Fruit fly (Drosophila melanogaster) whole organism, adult: ENCODE data around the gene Aplip1.

Experiments used
- CG12768 ChIP-seq: fragments of 200-800 bp; sonication (Bioruptor generic); optimal IDR thresholded peaks from 2 replicates; lab custom pipeline; 2017; ENCODE audit warnings: missing biosample characterization, missing genetic modification characterization, mild to moderate bottlenecking, moderate library complexity, missing genetic modification reagents
- CG7101 ChIP-seq: fragments of 200-800 bp; sonication (Bioruptor generic); optimal IDR thresholded peaks from 2 replicates; lab custom pipeline; 2018; ENCODE audit warnings: missing biosample characterization, mild to moderate bottlenecking, missing genetic modification characterization, moderate library complexity
- Clk ChIP-seq: fragments of 200-800 bp; sonication (Bioruptor generic); optimal IDR thresholded peaks from 2 replicates; lab custom pipeline; 2017; ENCODE audit warnings: missing biosample characterization, missing genetic modification characterization
- Hr96 ChIP-seq: fragments of 200-800 bp; sonication (Bioruptor generic); optimal IDR thresholded peaks from 2 replicates; lab custom pipeline; 2016; ENCODE audit warnings: missing biosample characterization, missing genetic modification characterization
- Mnt ChIP-seq: fragments of 200-800 bp; sonication (Bioruptor generic); optimal IDR thresholded peaks from 2 replicates; lab custom pipeline; 2016; ENCODE audit warnings: missing biosample characterization, mild to moderate bottlenecking, missing genetic modification characterization
- cnc ChIP-seq, 2 experiments: fragments of >200 bp; optimal IDR thresholded peaks; 2 replicates each; lab custom pipeline; 2017
- kay ChIP-seq: fragments of 200-800 bp; sonication (Bioruptor generic); peaks from one replicate; lab custom pipeline; 2016; ENCODE audit warnings: missing biosample characterization, missing genetic modification characterization, borderline replicate concordance
- tj ChIP-seq: fragments of 200-800 bp; sonication (Bioruptor generic); optimal IDR thresholded peaks from 3 replicates; lab custom pipeline; 2017; ENCODE audit warnings: missing biosample characterization, mild to moderate bottlenecking, missing genetic modification characterization, moderate library complexity

DNA sequence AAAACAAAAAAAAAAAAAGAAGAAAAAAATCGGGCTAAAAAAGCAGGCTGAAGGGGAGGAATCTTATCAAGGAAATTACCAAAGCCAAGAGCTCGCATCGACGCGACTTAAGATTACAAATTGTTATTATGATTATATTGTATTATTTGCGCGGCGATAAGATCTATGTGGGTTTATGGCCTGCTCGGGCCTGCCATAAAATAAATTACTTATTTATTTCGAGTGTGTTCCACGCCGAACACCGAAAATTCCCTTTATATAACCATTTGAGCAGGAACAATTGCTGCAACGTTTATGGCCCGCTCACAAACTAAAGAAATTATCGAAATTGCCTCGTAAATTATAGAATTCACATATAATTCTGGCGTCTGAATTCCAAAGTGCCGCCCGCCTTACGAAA is 26.5 kb upstream of the Aplip1 start:
- TF ChIP-seq Hr96 (GFP tag; lab: Kevin White, UChicago) (no peak), cnc (optimal IDR thresholded peaks at IDR 0.05; lab: Kevin White, UChicago) (no peak), Clk (GFP tag; lab: Kevin White, UChicago) (no peak), CG7101 (no peak), Mnt (GFP tag; lab: Kevin White, UChicago) (no peak), tj (GFP tag; lab: Kevin White, UChicago) (no peak), kay (GFP tag; lab: Kevin White, UChicago) (no peak), CG12768 (no peak)
